Fruit fly (Drosophila melanogaster) whole organism, embryonic: ENCODE results near the gene Agpat1.

ENCODE experiments used
- Abd-B ChIP-seq: fragments of 200-800 bp; sonication (Bioruptor generic); optimal IDR thresholded peaks from 2 replicates; lab custom pipeline; 2018; ENCODE audit warnings: missing biosample characterization, mild to moderate bottlenecking, missing genetic modification characterization, moderate library complexity
- BEAF-32 ChIP-seq: fragments of 200-800 bp; sonication (Bioruptor generic); optimal IDR thresholded peaks from 3 replicates; lab custom pipeline; 2017; ENCODE audit warnings: missing biosample characterization, missing genetic modification characterization, mild to moderate bottlenecking, moderate library complexity, missing genetic modification reagents
- Bgb ChIP-seq: fragments of 200-800 bp; sonication (Bioruptor generic); IDR thresholded peaks from 2 replicates; pipeline ENCODE4 v1.3.6; 2022; ENCODE audit warnings: missing biosample characterization, missing genetic modification characterization; ENCODE audit not compliant: partially characterized antibody
- Blimp-1 ChIP-seq: fragments of 200-800 bp; sonication (Bioruptor generic); optimal IDR thresholded peaks from 3 replicates; lab custom pipeline; 2018; ENCODE audit warnings: missing biosample characterization, missing genetic modification characterization, mild to moderate bottlenecking, moderate library complexity, missing genetic modification reagents
- Bteb2 ChIP-seq: fragments of 200-800 bp; sonication (Bioruptor generic); optimal IDR thresholded peaks from 2 replicates; lab custom pipeline; 2016; ENCODE audit warnings: missing biosample characterization, missing genetic modification characterization
- CG10267 ChIP-seq: fragments of 200-800 bp; sonication (Bioruptor generic); optimal IDR thresholded peaks from 2 replicates; lab custom pipeline; 2018; ENCODE audit warnings: missing biosample characterization, mild to moderate bottlenecking, missing genetic modification characterization, moderate library complexity
- CG11695 ChIP-seq: fragments of 200-800 bp; sonication (Bioruptor generic); IDR thresholded peaks from 3 replicates; pipeline ENCODE4 v1.3.6; 2022; ENCODE audit warnings: missing biosample characterization, missing genetic modification characterization
- CG11696 ChIP-seq: fragments of 200-800 bp; sonication (Bioruptor generic); IDR thresholded peaks from 2 replicates; pipeline ENCODE4 v1.3.6; 2022; ENCODE audit warnings: missing biosample characterization, missing genetic modification characterization
- CG14710 ChIP-seq: fragments of 200-800 bp; sonication (Bioruptor generic); optimal IDR thresholded peaks from 3 replicates; lab custom pipeline; 2019; ENCODE audit warnings: missing biosample characterization, mild to moderate bottlenecking, missing genetic modification characterization, moderate library complexity
- CG14860 ChIP-seq: fragments of 200-800 bp; sonication (Bioruptor generic); IDR thresholded peaks from 3 replicates; pipeline ENCODE4 v1.3.6; 2022; ENCODE audit warnings: missing biosample characterization, missing genetic modification characterization; ENCODE audit not compliant: partially characterized antibody
- CG1529 ChIP-seq: fragments of 200-800 bp; sonication (Bioruptor generic); optimal IDR thresholded peaks from 3 replicates; lab custom pipeline; 2018; ENCODE audit warnings: missing biosample characterization, missing genetic modification characterization
- CG32767 ChIP-seq: fragments of 200-800 bp; sonication (Bioruptor generic); IDR thresholded peaks from 2 replicates; pipeline ENCODE4 v1.3.6; 2022; ENCODE audit warnings: missing biosample characterization, missing genetic modification characterization
- CG42726 ChIP-seq: fragments of 200-800 bp; sonication (Bioruptor generic); IDR thresholded peaks from 2 replicates; pipeline ENCODE4 v1.3.6; 2022; ENCODE audit warnings: missing biosample characterization, missing genetic modification characterization; ENCODE audit not compliant: partially characterized antibody
- CG4424 ChIP-seq: fragments of 200-800 bp; sonication (Bioruptor generic); optimal IDR thresholded peaks from 3 replicates; lab custom pipeline; 2016; ENCODE audit warnings: missing biosample characterization, missing genetic modification characterization
- CG4820 ChIP-seq: fragments of 200-800 bp; sonication (Bioruptor generic); optimal IDR thresholded peaks from 3 replicates; lab custom pipeline; 2016; ENCODE audit warnings: missing biosample characterization, missing genetic modification characterization
- CG6854 ChIP-seq: fragments of 200-800 bp; sonication (Bioruptor generic); optimal IDR thresholded peaks from 3 replicates; lab custom pipeline; 2017; ENCODE audit warnings: missing biosample characterization, mild to moderate bottlenecking, missing genetic modification characterization
- CG7357 ChIP-seq: fragments of 200-800 bp; sonication (Bioruptor generic); IDR thresholded peaks from 3 replicates; pipeline ENCODE4 v1.3.6; 2022; ENCODE audit warnings: missing biosample characterization, missing genetic modification characterization
- CG7786 ChIP-seq: fragments of 200-800 bp; sonication (Bioruptor generic); optimal IDR thresholded peaks from 2 replicates; lab custom pipeline; 2016; ENCODE audit warnings: missing biosample characterization, missing genetic modification characterization
- CG9437 ChIP-seq: fragments of 200-800 bp; sonication (Bioruptor generic); optimal IDR thresholded peaks from 2 replicates; lab custom pipeline; 2018; ENCODE audit warnings: missing biosample characterization, mild to moderate bottlenecking, missing genetic modification characterization
- CG9817 ChIP-seq: fragments of 200-800 bp; sonication (Bioruptor generic); optimal IDR thresholded peaks from 2 replicates; lab custom pipeline; 2018; ENCODE audit warnings: missing biosample characterization, mild to moderate bottlenecking, missing genetic modification characterization, moderate library complexity
- CG9876 ChIP-seq: fragments of 200-800 bp; sonication (Bioruptor generic); optimal IDR thresholded peaks from 2 replicates; lab custom pipeline; 2016; ENCODE audit warnings: missing biosample characterization, missing genetic modification characterization
- Drgx ChIP-seq: fragments of 200-800 bp; sonication (Bioruptor generic); IDR thresholded peaks from 2 replicates; pipeline ENCODE4 v1.3.6; 2022; ENCODE audit warnings: missing biosample characterization, missing genetic modification characterization
- Eip74EF ChIP-seq, 2 experiments: fragments of 200-800 bp in 1 of 2; fragments of >200 bp in 1 of 2; sonication (Bioruptor generic) in 1 of 2; optimal IDR thresholded peaks; 2 replicates each; lab custom pipeline; 2017 to 2019; ENCODE audit warnings: missing biosample characterization in 2 of 2, missing genetic modification characterization in 2 of 2, mild to moderate bottlenecking in 1 of 2, moderate library complexity in 1 of 2
- Gug ChIP-seq: fragments of 200-800 bp; sonication (Bioruptor generic); IDR thresholded peaks from 4 replicates; pipeline ENCODE4 v1.3.6; 2022; ENCODE audit warnings: missing biosample characterization, missing genetic modification characterization
- Hmx ChIP-seq: fragments of 200-800 bp; sonication (Bioruptor generic); optimal IDR thresholded peaks from 2 replicates; lab custom pipeline; 2016; ENCODE audit warnings: missing biosample characterization, missing genetic modification characterization
- Hr51 ChIP-seq, 2 experiments: fragments of 200-800 bp; sonication (Bioruptor generic); optimal IDR thresholded peaks; 2 replicates in 1 of 2; 3 replicates in 1 of 2; lab custom pipeline; 2016 to 2018; ENCODE audit warnings: missing biosample characterization in 2 of 2, missing genetic modification characterization in 2 of 2, mild to moderate bottlenecking in 1 of 2, moderate library complexity in 1 of 2
- Hr78 ChIP-seq, 2 experiments: fragments of 200-800 bp in 1 of 2; fragments of >200 bp in 1 of 2; sonication (Bioruptor generic) in 1 of 2; optimal IDR thresholded peaks; 2 replicates each; lab custom pipeline; 2017 to 2019; ENCODE audit warnings: missing biosample characterization in 2 of 2, missing genetic modification characterization in 2 of 2, mild to moderate bottlenecking in 1 of 2, moderate library complexity in 1 of 2
- Hsf ChIP-seq: fragments of 200-800 bp; sonication (Bioruptor generic); optimal IDR thresholded peaks from 3 replicates; lab custom pipeline; 2016; ENCODE audit warnings: missing biosample characterization, missing genetic modification characterization
- Jarid2 ChIP-seq: fragments of 200-800 bp; sonication (Bioruptor generic); optimal IDR thresholded peaks from 3 replicates; lab custom pipeline; 2017; ENCODE audit warnings: mild to moderate bottlenecking, missing biosample characterization, missing genetic modification reagents, missing genetic modification characterization
- Med ChIP-seq: fragments of 200-800 bp; sonication (Bioruptor generic); peaks from one replicate; lab custom pipeline; 2016; ENCODE audit warnings: missing biosample characterization, missing genetic modification characterization, mild to moderate bottlenecking, inconsistent platforms, moderate library complexity
- Vsx1 ChIP-seq: fragments of 200-800 bp; sonication (Bioruptor generic); optimal IDR thresholded peaks from 2 replicates; lab custom pipeline; 2017; ENCODE audit warnings: missing biosample characterization, mild to moderate bottlenecking, missing genetic modification characterization, missing genetic modification reagents
- al ChIP-seq: fragments of 200-800 bp; sonication (Bioruptor generic); IDR thresholded peaks from 2 replicates; pipeline ENCODE4 v1.3.6; 2022; ENCODE audit warnings: missing biosample characterization, missing genetic modification characterization
- ato ChIP-seq: fragments of 200-800 bp; sonication (Bioruptor generic); IDR thresholded peaks from 2 replicates; pipeline ENCODE4 v1.3.6; 2022; ENCODE audit warnings: missing biosample characterization, missing genetic modification characterization; ENCODE audit not compliant: partially characterized antibody
- bbx ChIP-seq: fragments of 200-800 bp; sonication (Bioruptor generic); IDR thresholded peaks from 2 replicates; pipeline ENCODE4 v1.3.6; 2022; ENCODE audit warnings: missing biosample characterization, missing genetic modification characterization; ENCODE audit not compliant: partially characterized antibody
- br ChIP-seq: fragments of >200 bp; optimal IDR thresholded peaks from 2 replicates; lab custom pipeline; 2017
- cad ChIP-seq: fragments of >200 bp; optimal IDR thresholded peaks from 2 replicates; lab custom pipeline; 2017; ENCODE audit warnings: missing biosample characterization, missing genetic modification characterization
- ci ChIP-seq: fragments of 200-800 bp; sonication (Bioruptor generic); IDR thresholded peaks from 3 replicates; pipeline ENCODE4 v1.3.6; 2022; ENCODE audit warnings: missing biosample characterization, missing genetic modification characterization
- da ChIP-seq: fragments of 200-800 bp; sonication (Bioruptor generic); optimal IDR thresholded peaks from 2 replicates; lab custom pipeline; 2016; ENCODE audit warnings: missing biosample characterization, missing genetic modification characterization
- eve ChIP-seq, 2 experiments: fragments of >200 bp; optimal IDR thresholded peaks; 2 replicates each; lab custom pipeline; 2017; ENCODE audit warnings: missing biosample characterization in 2 of 2, missing genetic modification characterization in 2 of 2
- hkb ChIP-seq, 2 experiments: fragments of 200-800 bp in 1 of 2; fragments of >200 bp in 1 of 2; sonication (Bioruptor generic) in 1 of 2; IDR thresholded peaks in 1 of 2; optimal IDR thresholded peaks in 1 of 2; 2 replicates each; pipeline versions ENCODE4 v1.3.6 to Lab custom; 2017 to 2022; ENCODE audit warnings: missing biosample characterization in 1 of 2, missing genetic modification characterization in 1 of 2
- inv ChIP-seq: fragments of 200-800 bp; sonication (Bioruptor generic); IDR thresholded peaks from 2 replicates; pipeline ENCODE4 v1.3.6; 2022; ENCODE audit warnings: missing biosample characterization, missing genetic modification characterization; ENCODE audit not compliant: partially characterized antibody
- maf-S ChIP-seq: fragments of 200-800 bp; sonication (Bioruptor generic); optimal IDR thresholded peaks from 2 replicates; lab custom pipeline; 2016; ENCODE audit warnings: missing biosample characterization, missing genetic modification characterization
- pan ChIP-seq, 4 experiments: fragments of >200 bp in 3 of 4; fragments of 200-800 bp in 1 of 4; sonication (Bioruptor generic) in 1 of 4; optimal IDR thresholded peaks in 3 of 4; IDR thresholded peaks in 1 of 4; 2 replicates each; pipeline versions ENCODE4 v1.3.6 to Lab custom; 2017 to 2022; ENCODE audit warnings: missing biosample characterization in 2 of 4, missing genetic modification characterization in 2 of 4, mixed read lengths in 1 of 4
- salm ChIP-seq: fragments of 200-800 bp; sonication (Bioruptor generic); optimal IDR thresholded peaks from 2 replicates; lab custom pipeline; 2018; ENCODE audit warnings: missing biosample characterization, mild to moderate bottlenecking, missing genetic modification characterization
- tll ChIP-seq, 2 experiments: fragments of 200-800 bp in 1 of 2; fragments of >200 bp in 1 of 2; sonication (Bioruptor generic) in 1 of 2; optimal IDR thresholded peaks; 2 replicates each; lab custom pipeline; 2017 to 2019; ENCODE audit warnings: missing biosample characterization in 2 of 2, missing genetic modification characterization in 2 of 2, mild to moderate bottlenecking in 1 of 2, moderate library complexity in 1 of 2
- toy ChIP-seq: fragments of 200-800 bp; sonication (Bioruptor generic); IDR thresholded peaks from 2 replicates; pipeline ENCODE4 v1.3.6; 2022; ENCODE audit warnings: missing biosample characterization, missing genetic modification characterization
- wek ChIP-seq: fragments of 200-800 bp; sonication (Bioruptor generic); optimal IDR thresholded peaks from 3 replicates; lab custom pipeline; 2018; ENCODE audit warnings: missing biosample characterization, mild to moderate bottlenecking, missing genetic modification characterization, moderate library complexity

The Agpat1 gene

DNA sequence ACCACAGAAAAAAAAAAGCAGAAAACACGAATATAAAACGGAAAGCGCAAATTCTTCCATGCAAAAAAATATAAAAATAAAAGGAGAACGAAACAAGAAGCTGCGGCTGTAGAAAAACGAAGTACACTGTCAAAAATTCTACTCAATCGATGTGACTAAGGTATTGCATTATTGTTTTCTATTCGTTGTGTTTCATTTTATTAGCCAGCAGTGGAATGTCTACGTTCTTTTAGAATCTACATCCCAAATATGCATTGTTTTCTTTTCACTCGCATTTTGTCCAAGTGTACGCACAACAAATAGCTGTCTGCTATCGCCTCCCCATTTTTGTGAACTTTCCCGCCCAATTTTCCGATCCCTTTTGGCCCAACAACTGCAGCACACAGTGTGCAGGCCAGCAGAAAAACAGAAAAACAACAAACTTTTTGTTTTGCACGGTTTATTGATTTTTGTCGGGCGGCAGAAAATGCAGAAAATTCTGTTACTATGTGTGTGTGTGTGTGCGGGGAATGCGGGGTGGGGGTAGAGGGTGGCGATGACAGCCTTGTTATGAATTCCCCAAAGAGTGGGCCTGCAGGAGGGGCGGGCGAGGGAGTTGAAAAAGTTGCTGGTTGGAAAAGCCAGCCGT is 45.8 kb upstream of the Agpat1 start (continued):
- TF ChIP-seq ci (GFP tag; lab: Robert Waterston, UW) (peak; percentile 69), CG14710 (tag; lab: Kevin White, UChicago) (peak; percentile 54), Hsf (peak; percentile 80), hkb (optimal IDR thresholded peaks at IDR 0.05; lab: Kevin White, UChicago) (no peak), hkb (GFP tag; IDR thresholded peaks at IDR 0.05; lab: Robert Waterston, UW) (peak; percentile 59), al (GFP tag; lab: Robert Waterston, UW) (0 out of 2 replicates have a peak, but pooled peaks have one; percentile 12), tll (GFP tag; optimal IDR thresholded peaks at IDR 0.05; lab: Kevin White, UChicago) (no peak), CG32767 (GFP tag; lab: Robert Waterston, UW) (no peak), Jarid2 (peak; percentile 27), CG1529 (GFP tag; lab: Kevin White, UChicago) (peak; percentile 46), maf-S (GFP tag; lab: Kevin White, UChicago) (peak; percentile 62), Med (GFP tag; lab: Kevin White, UChicago) (peak; percentile 96), eve (GFP tag; optimal IDR thresholded peaks at IDR 0.05; lab: Kevin White, UChicago) (no peak), salm (no peak), Blimp-1 (GFP tag; lab: Kevin White, UChicago) (peak; percentile 70), Gug (GFP tag; lab: Robert Waterston, UW) (peak; percentile 60; the same call in 3 of the 4 replicates), bbx (no peak), Vsx1 (peak; percentile 40), CG42726 (GFP tag; lab: Robert Waterston, UW) (no peak), br (lab: Kevin White, UChicago) (no peak), CG7786 (peak; percentile 76), toy (GFP tag; lab: Robert Waterston, UW) (0 out of 2 replicates have a peak, but pooled peaks have one; percentile 19), CG11695 (peak; percentile 53; the same call in 2 of the 3 replicates), Hr78 (GFP tag; optimal IDR thresholded peaks at IDR 0.05; lab: Kevin White, UChicago) (no peak), Abd-B (peak; percentile 62), CG10267 (peak; percentile 63), cad (no peak), CG4820 (GFP tag; lab: Kevin White, UChicago) (peak; percentile 75), CG9437 (GFP tag; lab: Kevin White, UChicago) (peak; percentile 54), CG11696 (GFP tag; lab: Robert Waterston, UW) (no peak), Eip74EF (GFP tag; optimal IDR thresholded peaks at IDR 0.05; lab: Kevin White, UChicago) (peak in 1 of 2 experiments; percentile 56), Bteb2 (GFP tag; lab: Kevin White, UChicago) (peak; percentile 62), da (GFP tag; lab: Kevin White, UChicago) (peak; percentile 35), inv (no peak), CG4424 (peak; percentile 75), CG14860 (GFP tag; lab: Robert Waterston, UW) (no peak), Drgx (GFP tag; lab: Robert Waterston, UW) (peak; percentile 79), CG6854 (GFP tag; lab: Kevin White, UChicago) (peak; percentile 37), Bgb (no peak), pan (optimal IDR thresholded peaks at IDR 0.05; lab: Kevin White, UChicago) (no peak), pan (GFP tag; optimal IDR thresholded peaks at IDR 0.05 in 1 of 2, IDR thresholded peaks at IDR 0.05 in 1 of 2) (peak in 1 of 2 experiments; percentile 62), ato (no peak), wek (peak; percentile 14), BEAF-32 (no peak), CG7357 (GFP tag; lab: Robert Waterston, UW) (peak; percentile 55; the same call in 1 of the 3 replicates), CG9876 (GFP tag; lab: Kevin White, UChicago) (peak; percentile 69), CG9817 (tag; lab: Kevin White, UChicago) (peak; percentile 49), Hmx (GFP tag; lab: Kevin White, UChicago) (peak; percentile 29), Hr51 (GFP tag; optimal IDR thresholded peaks at IDR 0.05; lab: Kevin White, UChicago) (peak; percentile 32 to 69)
